Worm (Caenorhabditis elegans) whole organism, L4 larva: ENCODE results near the gene kin-20.

Experiments
- F10B5.3 ChIP-seq: sonication (generic microtip); optimal IDR thresholded peaks from 2 replicates; lab custom pipeline; 2016; ENCODE audit warnings: mild to moderate bottlenecking, missing genetic modification characterization, missing compliant biosample characterization
- F49E8.2 ChIP-seq: sonication (generic microtip); optimal IDR thresholded peaks from 2 replicates; lab custom pipeline; 2016; ENCODE audit warnings: missing compliant biosample characterization, mild to moderate bottlenecking, missing genetic modification characterization, borderline replicate concordance
- T20F7.1 ChIP-seq: fragments of 200-800 bp; sonication (Bioruptor generic); optimal IDR thresholded peaks from 2 replicates; lab custom pipeline; 2018; ENCODE audit warnings: mild to moderate bottlenecking, missing genetic modification characterization, missing compliant biosample characterization
- Y105C5A.15 ChIP-seq: fragments of 200-800 bp; sonication (Bioruptor generic); IDR thresholded peaks from 2 replicates; pipeline ENCODE4 v1.3.6; 2022; ENCODE audit warnings: missing genetic modification characterization, missing compliant biosample characterization
- Y5F2A.4 ChIP-seq: fragments of 200-800 bp; sonication (Bioruptor generic); optimal IDR thresholded peaks from 2 replicates; lab custom pipeline; 2018; ENCODE audit warnings: mild to moderate bottlenecking, missing genetic modification characterization, missing compliant biosample characterization
- aha-1 ChIP-seq: fragments of 150-350 bp; peaks from one replicate; lab custom pipeline; 2014; ENCODE audit warnings: missing biosample characterization, missing genetic modification characterization
- ceh-20 ChIP-seq: fragments of 200-800 bp; sonication (Bioruptor generic); IDR thresholded peaks from 2 replicates; pipeline ENCODE4 v1.3.6; 2022; ENCODE audit warnings: missing genetic modification reagents, missing genetic modification characterization, missing compliant biosample characterization
- cey-2 ChIP-seq: sonication (generic microtip); optimal IDR thresholded peaks from 3 replicates; lab custom pipeline; 2017; ENCODE audit warnings: missing genetic modification characterization, mild to moderate bottlenecking, missing compliant biosample characterization, antibody characterized with exemption, borderline replicate concordance; ENCODE audit not compliant: insufficient read depth
- ctbp-1 ChIP-seq: fragments of 200-800 bp; sonication (Bioruptor generic); IDR thresholded peaks from 2 replicates; pipeline ENCODE4 v1.3.6; 2022; ENCODE audit warnings: missing genetic modification reagents, missing genetic modification characterization, missing compliant biosample characterization
- daf-16 ChIP-seq, 3 experiments: sonication (generic microtip); optimal IDR thresholded peaks; 2 replicates each; lab custom pipeline; 2016 to 2017; ENCODE audit warnings: missing genetic modification characterization in 3 of 3, missing genetic modification reagents in 3 of 3, mild to moderate bottlenecking in 2 of 3, missing compliant biosample characterization in 2 of 3, missing biosample characterization in 1 of 3, moderate library complexity in 1 of 3
- dmd-6 ChIP-seq: fragments of 200-800 bp; sonication (Bioruptor generic); IDR thresholded peaks from 2 replicates; pipeline ENCODE4 v1.3.6; 2022; ENCODE audit warnings: missing genetic modification reagents, missing genetic modification characterization, missing compliant biosample characterization
- egl-27 ChIP-seq: sonication (generic microtip); optimal IDR thresholded peaks from 3 replicates; lab custom pipeline; 2017; ENCODE audit warnings: missing biosample characterization, missing genetic modification reagents, missing genetic modification characterization
- jun-1 ChIP-seq: fragments of 150-350 bp; optimal IDR thresholded peaks from 2 replicates; lab custom pipeline; 2014; ENCODE audit warnings: missing biosample characterization, missing genetic modification reagents, missing genetic modification characterization
- lin-15B ChIP-seq: fragments of 150-350 bp; sonication (generic microtip); optimal IDR thresholded peaks from 3 replicates; lab custom pipeline; 2014; ENCODE audit warnings: missing biosample characterization, missing genetic modification characterization
- lin-39 ChIP-seq: fragments of 150-350 bp; optimal IDR thresholded peaks from 2 replicates; lab custom pipeline; 2014; ENCODE audit warnings: missing biosample characterization, missing genetic modification reagents, missing genetic modification characterization
- madf-5 ChIP-seq, 2 experiments: fragments of 200-800 bp; sonication (Bioruptor generic); IDR thresholded peaks; 2 replicates each; pipeline ENCODE4 v1.3.6; 2022; ENCODE audit warnings: missing compliant biosample characterization in 2 of 2, missing genetic modification characterization in 2 of 2
- mep-1 ChIP-seq: fragments of 150-350 bp; sonication (generic microtip); optimal IDR thresholded peaks from 3 replicates; lab custom pipeline; 2014; ENCODE audit warnings: missing biosample characterization, missing genetic modification characterization
- mxl-2 ChIP-seq: fragments of 200-800 bp; sonication (Bioruptor generic); conservative IDR thresholded peaks from 2 replicates; pipeline ENCODE4 v1.3.6; 2022; ENCODE audit warnings: missing genetic modification reagents, missing genetic modification characterization, missing compliant biosample characterization
- mxl-3 ChIP-seq: fragments of 200-800 bp; sonication (Bioruptor generic); optimal IDR thresholded peaks from 2 replicates; lab custom pipeline; 2018; ENCODE audit warnings: mild to moderate bottlenecking, missing genetic modification characterization, missing compliant biosample characterization
- nhr-11 ChIP-seq: fragments of 150-350 bp; optimal IDR thresholded peaks from 2 replicates; lab custom pipeline; 2014; ENCODE audit warnings: missing biosample characterization, missing genetic modification characterization
- nhr-25 ChIP-seq: sonication (generic microtip); optimal IDR thresholded peaks from 2 replicates; lab custom pipeline; 2017; ENCODE audit warnings: missing genetic modification characterization, mild to moderate bottlenecking, missing compliant biosample characterization, antibody characterized with exemption, moderate library complexity, borderline replicate concordance; ENCODE audit not compliant: insufficient read depth
- nhr-28 ChIP-seq: fragments of 150-350 bp; optimal IDR thresholded peaks from 2 replicates; lab custom pipeline; 2014; ENCODE audit warnings: missing biosample characterization, missing genetic modification characterization
- nhr-41 ChIP-seq: fragments of 200-800 bp; sonication (Bioruptor generic); IDR thresholded peaks from 2 replicates; pipeline ENCODE4 v1.3.6; 2022; ENCODE audit warnings: missing genetic modification reagents, missing genetic modification characterization, missing compliant biosample characterization
- nhr-6 ChIP-seq: fragments of 150-350 bp; optimal IDR thresholded peaks from 2 replicates; lab custom pipeline; 2014; ENCODE audit warnings: missing biosample characterization, missing genetic modification characterization
- pha-4 ChIP-seq, 2 experiments: fragments of 150-350 bp in 1 of 2; fragments of 200-800 bp in 1 of 2; sonication (Bioruptor generic) in 1 of 2; IDR thresholded peaks in 1 of 2; optimal IDR thresholded peaks in 1 of 2; 2 replicates each; pipeline versions ENCODE4 v1.3.6 to Lab custom; 2014 to 2022; ENCODE audit warnings: missing genetic modification characterization in 2 of 2, missing genetic modification reagents in 2 of 2, missing biosample characterization in 1 of 2, missing compliant biosample characterization in 1 of 2
- pqm-1 ChIP-seq: sonication (generic microtip); optimal IDR thresholded peaks from 2 replicates; lab custom pipeline; 2017; ENCODE audit warnings: missing biosample characterization, missing genetic modification characterization
- rbr-2 ChIP-seq: sonication (generic microtip); optimal IDR thresholded peaks from 2 replicates; lab custom pipeline; 2016; ENCODE audit warnings: missing genotype, missing genetic modification characterization, missing compliant biosample characterization
- saeg-2 ChIP-seq: fragments of 200-800 bp; sonication (Bioruptor generic); IDR thresholded peaks from 2 replicates; pipeline ENCODE4 v1.3.6; 2022; ENCODE audit warnings: missing genetic modification reagents, missing genetic modification characterization, missing compliant biosample characterization
- sdz-12 ChIP-seq: fragments of 200-800 bp; sonication (Bioruptor generic); optimal IDR thresholded peaks from 2 replicates; lab custom pipeline; 2018; ENCODE audit warnings: mild to moderate bottlenecking, missing genetic modification characterization, missing compliant biosample characterization
- skn-1 ChIP-seq: fragments of 150-350 bp; optimal IDR thresholded peaks from 2 replicates; lab custom pipeline; 2014; ENCODE audit warnings: missing biosample characterization, missing genetic modification characterization
- snpc-1.2 ChIP-seq: fragments of 200-800 bp; sonication (Bioruptor generic); IDR thresholded peaks from 2 replicates; pipeline ENCODE4 v1.3.6; 2022; ENCODE audit warnings: missing genetic modification reagents, missing genetic modification characterization, missing compliant biosample characterization
- spr-1 ChIP-seq: sonication (generic microtip); optimal IDR thresholded peaks from 2 replicates; lab custom pipeline; 2016; ENCODE audit warnings: mild to moderate bottlenecking, missing genetic modification characterization, missing compliant biosample characterization
- unc-130 ChIP-seq: sonication (generic microtip); optimal IDR thresholded peaks from 2 replicates; lab custom pipeline; 2016; ENCODE audit warnings: missing genetic modification reagents, missing genetic modification characterization, missing compliant biosample characterization
- unc-39 ChIP-seq: sonication (generic microtip); optimal IDR thresholded peaks from 2 replicates; lab custom pipeline; 2017; ENCODE audit warnings: missing biosample characterization, missing genetic modification characterization
- unc-62 ChIP-seq, 3 experiments: fragments of 150-350 bp in 1 of 3; sonication (generic microtip); optimal IDR thresholded peaks in 2 of 3; peaks in 1 of 3; 1 replicate in 1 of 3; 2 replicates in 2 of 3; lab custom pipeline; 2014 to 2017; ENCODE audit warnings: missing biosample characterization in 3 of 3, missing genetic modification characterization in 3 of 3, missing genetic modification reagents in 3 of 3, missing genotype in 1 of 3
- zip-11 ChIP-seq: fragments of 200-800 bp; sonication (Bioruptor generic); IDR thresholded peaks from 2 replicates; pipeline ENCODE4 v1.3.6; 2022; ENCODE audit warnings: missing genetic modification characterization, missing compliant biosample characterization
- zip-2 ChIP-seq: fragments of 150-350 bp; optimal IDR thresholded peaks from 2 replicates; lab custom pipeline; 2014; ENCODE audit warnings: missing biosample characterization, missing genetic modification characterization
- ztf-11 ChIP-seq: fragments of 150-350 bp; optimal IDR thresholded peaks from 2 replicates; lab custom pipeline; 2014; ENCODE audit warnings: missing biosample characterization, missing genetic modification characterization

The kin-20 gene

DNA sequence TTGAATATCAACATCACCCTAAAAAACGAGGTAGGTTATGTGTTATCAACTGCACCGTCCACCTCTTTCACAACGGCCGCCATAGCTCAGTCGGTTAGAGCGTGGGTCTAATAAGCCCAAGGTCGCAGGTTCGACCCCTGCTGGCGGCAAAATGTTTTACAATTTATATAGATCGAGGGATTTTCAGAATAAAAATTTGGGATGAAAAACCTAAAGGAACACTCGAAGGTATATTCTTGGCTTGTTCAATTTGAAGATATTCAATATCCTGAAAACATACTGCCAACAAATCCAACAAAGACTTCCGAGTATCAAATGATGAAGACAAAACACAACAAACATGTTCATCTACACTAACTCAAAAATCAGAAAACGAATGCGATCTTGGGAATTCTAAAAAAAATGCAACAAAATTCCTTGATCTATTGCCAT is 19.8 kb upstream of the kin-20 start (continued):
- no peak for TF ChIP-seq jun-1 (tag; lab: Kevin White, UChicago)
- TF ChIP-seq mxl-3 (GFP tag; lab: Kevin White, UChicago): peak; percentile 29
- peak; percentile 53; the same call in 1 of the 2 replicates for TF ChIP-seq ceh-20 (GFP tag; lab: Robert Waterston, UW)
- TF ChIP-seq nhr-11: no peak
- TF ChIP-seq ctbp-1 (GFP tag; lab: Robert Waterston, UW): peak; percentile 68; the same call in 1 of the 2 replicates
- TF ChIP-seq F49E8.2: peak; percentile 80
- 0 out of 2 replicates have a peak, but pooled peaks have one; percentile 27 for TF ChIP-seq Y105C5A.15 (GFP tag; lab: Robert Waterston, UW)
- peak in 1 of 2 experiments; percentile 68; a peak in 1 of 4 replicates for TF ChIP-seq madf-5 (GFP tag; IDR thresholded peaks at IDR 0.05; lab: Robert Waterston, UW)
- TF ChIP-seq dmd-6 (GFP tag; lab: Robert Waterston, UW): peak; percentile 43; the same call in 1 of the 2 replicates
- peak; percentile 67 for TF ChIP-seq Y5F2A.4 (GFP tag; lab: Kevin White, UChicago)
- peak; percentile 45 for TF ChIP-seq unc-130 (GFP tag; lab: Kevin White, UChicago)
- TF ChIP-seq nhr-6 (tag; lab: Kevin White, UChicago): no peak
- peak; percentile 33 for TF ChIP-seq mep-1
- no peak for TF ChIP-seq lin-15B (tag; lab: Kevin White, UChicago)
- TF ChIP-seq egl-27 (tag; lab: Kevin White, UChicago): no peak
- no peak for TF ChIP-seq mxl-2 (GFP tag; lab: Robert Waterston, UW)
- TF ChIP-seq pha-4 (GFP tag; IDR thresholded peaks at IDR 0.05; lab: Robert Waterston, UW): peak; percentile 81
- TF ChIP-seq pha-4 (tag; optimal IDR thresholded peaks at IDR 0.05; lab: Kevin White, UChicago): no peak
- TF ChIP-seq ztf-11 (tag; lab: Kevin White, UChicago): no peak
- TF ChIP-seq nhr-25 (tag; lab: Kevin White, UChicago): peak; percentile 41
- peak; percentile 57 for TF ChIP-seq cey-2
- no peak for TF ChIP-seq unc-39 (tag; lab: Kevin White, UChicago)
- peak; percentile 38 for TF ChIP-seq sdz-12 (GFP tag; lab: Kevin White, UChicago)
- TF ChIP-seq skn-1 (tag; lab: Kevin White, UChicago): no peak
- 0 out of 2 replicates have a peak, but pooled peaks have one; percentile 26 for TF ChIP-seq saeg-2
- TF ChIP-seq snpc-1.2 (GFP tag; lab: Robert Waterston, UW): peak; percentile 80
- TF ChIP-seq nhr-28 (tag; lab: Kevin White, UChicago): no peak
- TF ChIP-seq F10B5.3 (tag; lab: Kevin White, UChicago): peak; percentile 49
- TF ChIP-seq T20F7.1 (GFP tag; lab: Kevin White, UChicago): peak; percentile 56
- no peak for TF ChIP-seq lin-39
- no peak for TF ChIP-seq unc-62 (GFP tag; optimal IDR thresholded peaks at IDR 0.05 in 1 of 2; lab: Kevin White, UChicago)
- TF ChIP-seq unc-62 (tag; optimal IDR thresholded peaks at IDR 0.05; lab: Kevin White, UChicago): no peak
- TF ChIP-seq zip-2 (tag; lab: Kevin White, UChicago): peak; percentile 62
- peak; percentile 39 for TF ChIP-seq rbr-2
- TF ChIP-seq spr-1 (tag; lab: Kevin White, UChicago): peak; percentile 65

DNA sequence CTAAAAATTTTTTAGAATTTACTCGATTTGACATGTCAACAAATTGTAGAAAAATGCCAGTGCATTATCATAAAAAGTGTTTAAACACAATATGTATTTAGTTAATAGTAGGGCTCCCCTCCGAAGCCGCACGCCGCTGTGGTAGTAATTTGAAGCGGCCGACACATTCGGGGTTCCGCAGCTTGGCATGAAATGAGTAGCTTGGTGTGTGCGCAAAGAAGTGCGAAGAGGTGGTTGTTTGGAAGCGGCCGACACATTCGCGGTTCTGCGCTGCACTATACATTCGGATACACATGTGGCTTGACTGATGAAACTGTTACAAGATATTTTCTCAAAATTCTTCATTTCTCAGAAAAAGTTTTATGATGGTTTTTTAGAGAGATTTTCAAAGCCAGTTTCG is 8.0 kb upstream of the kin-20 start:
- TF ChIP-seq zip-11 (no peak), aha-1 (tag; lab: Kevin White, UChicago) (peak; percentile 61), pqm-1 (no peak)
- TF ChIP-seq, all 104 proteins: peak for 1

DNA sequence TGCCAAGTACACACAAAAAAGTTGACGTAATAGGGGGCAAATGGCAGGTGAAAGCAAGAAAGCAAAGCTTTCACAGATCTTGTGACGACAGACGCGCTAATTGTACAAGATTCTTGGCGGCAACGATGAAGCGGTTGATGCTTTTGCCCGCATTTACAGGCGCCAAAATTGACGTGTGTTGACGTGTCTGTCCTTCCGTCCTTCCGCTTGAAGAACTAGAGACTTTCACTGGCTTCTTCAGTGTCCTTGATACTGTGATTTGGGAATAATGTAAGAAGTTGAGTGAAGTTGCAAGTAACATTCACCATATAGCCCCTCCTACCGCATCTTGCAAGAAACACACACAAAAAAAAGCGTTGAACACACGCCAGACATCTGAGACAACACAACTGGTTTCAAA is 6.2 kb upstream of the kin-20 start, which contains the start of gene jud-4:
Gene jud-4 (plus strand): TSS at position 376 of the 400 bp plus-strand sequence.
- TF ChIP-seq nhr-41 (GFP tag; lab: Robert Waterston, UW) (0 out of 2 replicates have a peak, but pooled peaks have one; percentile 27), daf-16 (GFP tag; optimal IDR thresholded peaks at IDR 0.05; lab: Kevin White, UChicago) (no peak), daf-16 (tag; optimal IDR thresholded peaks at IDR 0.05; lab: Kevin White, UChicago) (no peak)
